Worm (Caenorhabditis elegans) whole organism, L3 larva: Measurements from ENCODE around the gene T20D3.14.

Experiments
- aly-2 ChIP-seq: fragments of 150-350 bp; optimal IDR thresholded peaks from 2 replicates; lab custom pipeline; 2014; ENCODE audit warnings: missing biosample characterization, missing genetic modification characterization
- ama-1 ChIP-seq: fragments of 150-350 bp; optimal IDR thresholded peaks from 2 replicates; lab custom pipeline; 2018
- ceh-28 ChIP-seq: fragments of 150-350 bp; optimal IDR thresholded peaks from 2 replicates; lab custom pipeline; 2014; ENCODE audit warnings: missing biosample characterization, missing genetic modification reagents, missing genetic modification characterization
- ceh-82 ChIP-seq: fragments of 150-350 bp; optimal IDR thresholded peaks from 2 replicates; lab custom pipeline; 2014; ENCODE audit warnings: missing biosample characterization, missing genetic modification characterization
- egl-27 ChIP-seq: sonication (generic microtip); optimal IDR thresholded peaks from 4 replicates; lab custom pipeline; 2017; ENCODE audit warnings: missing biosample characterization, missing genetic modification reagents, missing genetic modification characterization
- egl-5 ChIP-seq: fragments of 150-350 bp; optimal IDR thresholded peaks from 2 replicates; lab custom pipeline; 2017; ENCODE audit warnings: missing biosample characterization, missing genetic modification reagents, missing genetic modification characterization, inconsistent platforms
- elt-1 ChIP-seq: fragments of 150-350 bp; optimal IDR thresholded peaks from 2 replicates; lab custom pipeline; 2014; ENCODE audit warnings: missing biosample characterization, missing genetic modification characterization
- elt-2 ChIP-seq: sonication (generic microtip); optimal IDR thresholded peaks from 2 replicates; lab custom pipeline; 2016; ENCODE audit warnings: missing genetic modification reagents, mild to moderate bottlenecking, missing genetic modification characterization, missing compliant biosample characterization
- elt-3 ChIP-seq, 3 experiments: fragments of 150-350 bp in 1 of 3; sonication (generic microtip) in 2 of 3; optimal IDR thresholded peaks; 2 replicates in 2 of 3; 4 replicates in 1 of 3; lab custom pipeline; 2014 to 2017; ENCODE audit warnings: missing biosample characterization in 3 of 3, missing genetic modification characterization in 3 of 3
- eor-1 ChIP-seq, 2 experiments: fragments of 150-350 bp; optimal IDR thresholded peaks; 2 replicates each; lab custom pipeline; 2014 to 2018; ENCODE audit warnings: missing biosample characterization in 2 of 2, missing genetic modification characterization in 2 of 2
- fkh-10 ChIP-seq: sonication (generic microtip); optimal IDR thresholded peaks from 2 replicates; lab custom pipeline; 2017; ENCODE audit warnings: missing biosample characterization, missing genetic modification reagents, missing genetic modification characterization
- fkh-2 ChIP-seq: fragments of 150-350 bp; optimal IDR thresholded peaks from 2 replicates; lab custom pipeline; 2014; ENCODE audit warnings: missing biosample characterization, missing genetic modification reagents, missing genetic modification characterization
- fos-1 ChIP-seq: fragments of 150-350 bp; optimal IDR thresholded peaks from 2 replicates; lab custom pipeline; 2014; ENCODE audit warnings: missing biosample characterization, missing genetic modification characterization
- hmg-11 ChIP-seq: sonication (generic microtip); optimal IDR thresholded peaks from 2 replicates; lab custom pipeline; 2016; ENCODE audit warnings: missing genetic modification characterization, missing compliant biosample characterization
- jun-1 ChIP-seq: fragments of 150-350 bp; optimal IDR thresholded peaks from 2 replicates; lab custom pipeline; 2014; ENCODE audit warnings: missing biosample characterization, missing genetic modification reagents, missing genetic modification characterization
- lin-15B ChIP-seq: fragments of 150-350 bp; optimal IDR thresholded peaks from 2 replicates; lab custom pipeline; 2014; ENCODE audit warnings: missing biosample characterization, missing genetic modification characterization
- lin-39 ChIP-seq: fragments of 150-350 bp; optimal IDR thresholded peaks from 2 replicates; lab custom pipeline; 2018; ENCODE audit warnings: missing biosample characterization, missing genetic modification reagents, missing genetic modification characterization
- lsy-12 ChIP-seq: sonication (generic microtip); optimal IDR thresholded peaks from 2 replicates; lab custom pipeline; 2016; ENCODE audit warnings: mild to moderate bottlenecking, missing genetic modification characterization, missing compliant biosample characterization
- mml-1 ChIP-seq: fragments of 150-350 bp; sonication (generic microtip); optimal IDR thresholded peaks from 3 replicates; lab custom pipeline; 2014; ENCODE audit warnings: missing biosample characterization, missing genetic modification characterization
- nhr-237 ChIP-seq: fragments of 150-350 bp; optimal IDR thresholded peaks from 2 replicates; lab custom pipeline; 2014; ENCODE audit warnings: missing biosample characterization, missing genetic modification characterization
- nhr-28 ChIP-seq: fragments of 150-350 bp; optimal IDR thresholded peaks from 2 replicates; lab custom pipeline; 2014; ENCODE audit warnings: missing biosample characterization, missing genetic modification characterization
- nhr-43 ChIP-seq: sonication (generic microtip); optimal IDR thresholded peaks from 2 replicates; lab custom pipeline; 2016; ENCODE audit warnings: mild to moderate bottlenecking, missing genetic modification characterization, missing compliant biosample characterization; ENCODE audit not compliant: poor library complexity, severe bottlenecking
- nhr-67 ChIP-seq: fragments of 150-350 bp; optimal IDR thresholded peaks from 2 replicates; lab custom pipeline; 2014; ENCODE audit warnings: missing biosample characterization, missing genetic modification characterization
- nhr-76 ChIP-seq: fragments of 150-350 bp; sonication (generic microtip); optimal IDR thresholded peaks from 5 replicates; lab custom pipeline; 2014; ENCODE audit warnings: missing biosample characterization, missing genetic modification characterization
- nhr-77 ChIP-seq: fragments of 150-350 bp; optimal IDR thresholded peaks from 2 replicates; lab custom pipeline; 2014; ENCODE audit warnings: missing biosample characterization, missing genetic modification characterization
- pha-4 ChIP-seq: fragments of 150-350 bp; optimal IDR thresholded peaks from 2 replicates; lab custom pipeline; 2014; ENCODE audit warnings: missing biosample characterization, missing genetic modification reagents, missing genetic modification characterization
- pqm-1 ChIP-seq: fragments of 150-350 bp; optimal IDR thresholded peaks from 2 replicates; lab custom pipeline; 2017; ENCODE audit warnings: missing biosample characterization, missing genetic modification characterization, inconsistent platforms
- sea-2 ChIP-seq: fragments of 150-350 bp; sonication (generic microtip); optimal IDR thresholded peaks from 4 replicates; lab custom pipeline; 2014; ENCODE audit warnings: missing biosample characterization, missing genetic modification reagents, missing genetic modification characterization
- skn-1 ChIP-seq: fragments of 150-350 bp; optimal IDR thresholded peaks from 2 replicates; lab custom pipeline; 2014; ENCODE audit warnings: missing biosample characterization, missing genetic modification characterization
- snpc-4 ChIP-seq: fragments of 150-350 bp; optimal IDR thresholded peaks from 2 replicates; lab custom pipeline; 2014; ENCODE audit warnings: missing biosample characterization, missing genetic modification characterization
- tbx-2 ChIP-seq: sonication (generic microtip); optimal IDR thresholded peaks from 2 replicates; lab custom pipeline; 2016; ENCODE audit warnings: mild to moderate bottlenecking, missing genetic modification characterization, missing compliant biosample characterization
- unc-39 ChIP-seq: sonication (generic microtip); optimal IDR thresholded peaks from 4 replicates; lab custom pipeline; 2017; ENCODE audit warnings: missing biosample characterization, missing genetic modification characterization
- unc-62 ChIP-seq: fragments of 150-350 bp; sonication (generic microtip); optimal IDR thresholded peaks from 4 replicates; lab custom pipeline; 2014; ENCODE audit warnings: missing biosample characterization, missing genetic modification reagents, missing genetic modification characterization
- zag-1 ChIP-seq: fragments of 150-350 bp; optimal IDR thresholded peaks from 2 replicates; lab custom pipeline; 2014; ENCODE audit warnings: missing biosample characterization, missing genetic modification characterization
- ztf-11 ChIP-seq: fragments of 150-350 bp; optimal IDR thresholded peaks from 2 replicates; lab custom pipeline; 2014; ENCODE audit warnings: missing biosample characterization, missing genetic modification characterization
- ztf-4 ChIP-seq: fragments of 150-350 bp; optimal IDR thresholded peaks from 2 replicates; lab custom pipeline; 2014; ENCODE audit warnings: missing biosample characterization, missing genetic modification characterization

The T20D3.14 gene

ce11 chrIV:9374529-9374928, 38.8 kb upstream of the T20D3.14 start, which contains the start of gene C10C5.3:
Gene C10C5.3, plus strand, starts transcription at chrIV:9374829.
- TF ChIP-seq aly-2, result no peak
- no peak for TF ChIP-seq ceh-28 (tag; lab: Kevin White, UChicago)
- no peak for TF ChIP-seq jun-1
- TF ChIP-seq nhr-67 (tag; lab: Kevin White, UChicago), result no peak
- TF ChIP-seq lin-39 (tag; lab: Kevin White, UChicago), result no peak
- no peak for TF ChIP-seq ztf-11 (tag; lab: Kevin White, UChicago)
- TF ChIP-seq nhr-237 (tag; lab: Kevin White, UChicago), result no peak
- TF ChIP-seq nhr-77 (tag; lab: Kevin White, UChicago), result no peak
- no peak for TF ChIP-seq ama-1
- TF ChIP-seq mml-1 (tag; lab: Kevin White, UChicago), result no peak
- TF ChIP-seq unc-39 (tag; lab: Kevin White, UChicago), result no peak
- TF ChIP-seq tbx-2 (tag; lab: Kevin White, UChicago), result no peak
- no peak for TF ChIP-seq nhr-43 (tag; lab: Kevin White, UChicago)
- no peak for TF ChIP-seq lin-15B (tag; lab: Kevin White, UChicago)
- no peak for TF ChIP-seq egl-5
- TF ChIP-seq, all 47 proteins: peak for 0

DNA sequence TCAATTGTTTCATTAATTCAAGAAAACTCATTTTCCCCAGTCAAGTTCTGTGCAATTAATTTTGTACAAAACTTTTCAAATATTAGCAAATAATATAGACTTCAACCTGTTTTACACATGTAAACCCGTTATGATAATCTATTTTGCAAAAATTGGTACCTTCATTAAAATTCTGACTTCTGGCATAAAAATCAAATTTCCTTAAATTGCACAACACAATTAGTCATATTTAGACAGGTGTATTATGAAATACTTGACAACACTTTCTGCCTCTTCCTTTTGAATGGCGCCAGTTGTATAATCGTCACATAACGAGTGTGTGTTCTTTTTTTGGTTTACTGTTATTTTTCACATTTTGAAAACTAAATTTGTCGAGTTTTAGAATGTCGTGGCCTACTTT, 35.4 kb upstream of the T20D3.14 start, which contains the start of gene fbxc-58:
TSS of gene fbxc-58 (plus strand) at position 383 of the 400 bp plus-strand sequence.
- TF ChIP-seq elt-2 (tag; lab: Kevin White, UChicago) (no peak), fos-1 (tag; lab: Kevin White, UChicago) (no peak), fkh-2 (no peak), eor-1 (tag; optimal IDR thresholded peaks at IDR 0.05; lab: Kevin White, UChicago) (no peak), nhr-28 (tag; lab: Kevin White, UChicago) (no peak), zag-1 (tag; lab: Kevin White, UChicago) (no peak), ztf-11 (tag; lab: Kevin White, UChicago) (no peak), elt-1 (no peak), elt-3 (tag; optimal IDR thresholded peaks at IDR 0.05; lab: Kevin White, UChicago) (no peak), lin-39 (tag; lab: Kevin White, UChicago) (no peak), tbx-2 (tag; lab: Kevin White, UChicago) (no peak), mml-1 (tag; lab: Kevin White, UChicago) (no peak), ceh-82 (tag; lab: Kevin White, UChicago) (no peak), lsy-12 (no peak), fkh-10 (GFP tag; lab: Kevin White, UChicago) (no peak), jun-1 (no peak)

DNA sequence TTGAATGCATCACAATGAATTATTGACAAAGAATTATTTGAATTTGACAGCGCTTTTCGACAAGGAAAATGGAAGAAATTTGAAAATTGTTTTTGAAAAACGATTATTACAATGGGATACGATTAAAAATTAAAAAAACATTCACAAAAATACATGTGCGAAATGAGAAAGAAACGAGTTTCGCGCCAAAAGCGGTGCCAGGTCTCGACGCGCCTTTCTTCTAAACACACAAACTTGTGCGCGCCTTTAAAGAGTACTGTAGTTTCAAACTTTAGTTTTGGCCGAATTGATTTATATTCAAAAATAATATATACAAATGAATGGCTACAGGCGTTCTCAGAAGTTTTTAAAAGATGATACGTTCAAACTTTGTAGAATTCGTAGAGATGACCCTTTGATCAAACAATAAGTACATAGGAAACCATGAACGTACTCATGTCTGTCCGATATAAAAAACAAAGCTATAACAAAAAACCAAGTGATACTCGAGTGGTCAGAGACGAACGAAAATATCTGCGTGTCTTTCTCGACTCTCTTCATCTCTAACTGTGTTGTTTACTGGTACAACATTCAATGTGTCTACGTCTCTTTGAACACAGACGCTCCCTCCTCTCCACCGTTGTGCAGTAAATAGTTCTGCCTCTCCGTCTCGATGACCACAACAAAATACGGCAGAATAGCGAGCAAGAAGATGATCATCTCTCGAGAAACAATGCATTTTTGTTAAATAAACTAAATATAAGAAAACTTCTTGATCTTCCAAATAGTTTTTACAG, 32.3 kb upstream of the T20D3.14 start:
- TF ChIP-seq pha-4 (tag; lab: Kevin White, UChicago) (peak; percentile 90), snpc-4 (tag; lab: Kevin White, UChicago) (peak; percentile 21), fkh-10 (GFP tag; lab: Kevin White, UChicago) (no peak), ceh-28 (tag; lab: Kevin White, UChicago) (no peak), pqm-1 (tag; lab: Kevin White, UChicago) (peak; percentile 31)

DNA sequence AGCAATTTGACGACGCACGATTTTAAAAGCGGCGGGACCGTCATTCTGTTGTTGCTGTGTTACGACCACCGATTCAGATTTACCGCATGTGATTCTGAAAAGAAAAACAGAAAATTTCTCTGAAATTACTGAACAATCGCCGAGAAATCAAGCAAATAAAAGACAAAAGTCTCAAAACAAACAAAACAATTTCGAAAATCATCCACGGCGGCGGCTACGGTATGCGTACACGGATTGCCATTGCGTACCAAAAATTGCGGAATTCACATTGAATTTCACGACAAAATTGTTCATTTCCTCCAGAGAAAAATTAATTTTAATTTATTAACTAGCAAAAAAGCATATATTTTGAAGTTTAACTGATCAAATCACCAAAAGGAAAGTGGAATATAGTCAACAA, 30.7 kb upstream of the T20D3.14 start, which contains the start of gene pezo-1:
TSS of gene pezo-1 (minus strand) at position 101 of the 400 bp plus-strand sequence.
- TF ChIP-seq elt-3 (tag; optimal IDR thresholded peaks at IDR 0.05; lab: Kevin White, UChicago) (no peak), ztf-4 (tag; lab: Kevin White, UChicago) (no peak), lin-15B (tag; lab: Kevin White, UChicago) (no peak)

DNA sequence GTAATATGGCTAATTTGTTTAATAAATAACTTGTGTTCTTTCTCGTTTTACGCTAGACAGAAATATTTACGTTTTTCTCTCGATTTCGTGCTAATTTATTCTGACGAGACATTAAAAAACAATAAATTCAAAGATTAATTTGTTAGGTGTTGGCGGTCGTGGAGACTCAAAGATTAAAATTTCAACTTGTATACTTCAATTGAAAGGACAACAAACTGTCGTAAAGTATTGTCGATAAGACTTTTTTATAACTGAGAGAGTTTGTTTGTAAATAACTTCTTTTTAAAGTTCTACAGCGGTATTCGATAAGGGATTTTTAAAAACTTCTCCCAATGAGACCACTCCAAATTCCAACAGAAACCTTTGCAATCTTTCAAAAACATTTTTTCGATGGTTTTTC, 18.0 kb upstream of the T20D3.14 start:
- TF ChIP-seq elt-1, result no peak
- no peak for TF ChIP-seq nhr-76 (tag; lab: Kevin White, UChicago)
- no peak for TF ChIP-seq pha-4 (tag; lab: Kevin White, UChicago)
- no peak for TF ChIP-seq skn-1
- TF ChIP-seq ztf-4 (tag; lab: Kevin White, UChicago), result no peak
- TF ChIP-seq hmg-11, result no peak
- no peak for TF ChIP-seq unc-62
- TF ChIP-seq lsy-12, result no peak
- no peak for TF ChIP-seq nhr-237 (tag; lab: Kevin White, UChicago)
- no peak for TF ChIP-seq sea-2 (GFP tag; lab: Kevin White, UChicago)
- no peak for TF ChIP-seq nhr-77 (tag; lab: Kevin White, UChicago)
- no peak for TF ChIP-seq nhr-43 (tag; lab: Kevin White, UChicago)
- TF ChIP-seq ceh-28 (tag; lab: Kevin White, UChicago), result no peak
- TF ChIP-seq lin-15B (tag; lab: Kevin White, UChicago), result no peak
- no peak for TF ChIP-seq egl-27
- TF ChIP-seq nhr-67 (tag; lab: Kevin White, UChicago), result no peak
- TF ChIP-seq snpc-4 (tag; lab: Kevin White, UChicago), result no peak
- TF ChIP-seq fkh-2, result no peak
